Worm (Caenorhabditis elegans) whole organism, L2 larva: ENCODE data around the gene dnsn-1.
A peak's percentile ranks its signal among the peaks of the same experiment; 100 is the strongest.

Source experiments
- C34F6.9 ChIP-seq: fragments of 150-350 bp; optimal IDR thresholded peaks from 2 replicates; lab custom pipeline; 2014; ENCODE audit warnings: missing biosample characterization, missing genetic modification characterization
- F13H6.1 ChIP-seq: sonication (generic microtip); optimal IDR thresholded peaks from 2 replicates; lab custom pipeline; 2016; ENCODE audit warnings: missing genetic modification characterization, missing compliant biosample characterization
- R02D3.7 ChIP-seq: fragments of 150-350 bp; optimal IDR thresholded peaks from 2 replicates; lab custom pipeline; 2014; ENCODE audit warnings: missing biosample characterization, missing genetic modification characterization
- Y55F3AM.14 ChIP-seq: fragments of 200-800 bp; sonication (Bioruptor generic); optimal IDR thresholded peaks from 2 replicates; lab custom pipeline; 2018; ENCODE audit warnings: mild to moderate bottlenecking, missing genetic modification characterization, missing compliant biosample characterization
- ZK546.5 ChIP-seq: sonication (generic microtip); optimal IDR thresholded peaks from 2 replicates; lab custom pipeline; 2017; ENCODE audit warnings: missing biosample characterization, missing genetic modification characterization
- aly-2 ChIP-seq: fragments of 150-350 bp; optimal IDR thresholded peaks from 2 replicates; lab custom pipeline; 2014; ENCODE audit warnings: missing biosample characterization, missing genetic modification characterization
- blmp-1 ChIP-seq: sonication (generic microtip); optimal IDR thresholded peaks from 2 replicates; lab custom pipeline; 2017; ENCODE audit warnings: missing genetic modification characterization, mild to moderate bottlenecking, missing compliant biosample characterization, antibody characterized with exemption, moderate library complexity; ENCODE audit not compliant: insufficient read depth
- ceh-16 ChIP-seq: fragments of 150-350 bp; optimal IDR thresholded peaks from 2 replicates; lab custom pipeline; 2014; ENCODE audit warnings: missing biosample characterization, missing genetic modification characterization
- ceh-82 ChIP-seq: fragments of 150-350 bp; optimal IDR thresholded peaks from 2 replicates; lab custom pipeline; 2014; ENCODE audit warnings: missing biosample characterization, missing genetic modification characterization
- crh-2 ChIP-seq: sonication (generic microtip); optimal IDR thresholded peaks from 2 replicates; lab custom pipeline; 2017; ENCODE audit warnings: missing biosample characterization, missing genetic modification characterization
- dmd-4 ChIP-seq: sonication (generic microtip); optimal IDR thresholded peaks from 2 replicates; lab custom pipeline; 2017; ENCODE audit warnings: missing biosample characterization, missing genetic modification characterization
- egl-27 ChIP-seq: sonication (generic microtip); optimal IDR thresholded peaks from 3 replicates; lab custom pipeline; 2017; ENCODE audit warnings: missing biosample characterization, missing genetic modification reagents, missing genetic modification characterization
- elt-1 ChIP-seq: fragments of 150-350 bp; optimal IDR thresholded peaks from 2 replicates; lab custom pipeline; 2014; ENCODE audit warnings: missing biosample characterization, missing genetic modification characterization
- elt-3 ChIP-seq: sonication (generic microtip); optimal IDR thresholded peaks from 2 replicates; lab custom pipeline; 2017; ENCODE audit warnings: missing biosample characterization, missing genetic modification characterization
- fos-1 ChIP-seq: fragments of 150-350 bp; optimal IDR thresholded peaks from 2 replicates; lab custom pipeline; 2014; ENCODE audit warnings: missing biosample characterization, missing genetic modification characterization
- gmeb-1 ChIP-seq: fragments of 150-350 bp; optimal IDR thresholded peaks from 2 replicates; lab custom pipeline; 2014; ENCODE audit warnings: missing biosample characterization, missing genetic modification characterization
- lin-11 ChIP-seq: fragments of 150-350 bp; sonication (generic microtip); optimal IDR thresholded peaks from 2 replicates; lab custom pipeline; 2014; ENCODE audit warnings: missing biosample characterization, missing genetic modification characterization, inconsistent platforms, mixed read lengths
- lin-13 ChIP-seq: fragments of 150-350 bp; optimal IDR thresholded peaks from 2 replicates; lab custom pipeline; 2014; ENCODE audit warnings: missing biosample characterization, missing genetic modification reagents, missing genetic modification characterization
- lin-39 ChIP-seq: fragments of 150-350 bp; optimal IDR thresholded peaks from 2 replicates; lab custom pipeline; 2014; ENCODE audit warnings: missing biosample characterization, missing genetic modification reagents, missing genetic modification characterization
- lsy-2 ChIP-seq, 2 experiments: fragments of 150-350 bp in 1 of 2; sonication (generic microtip) in 1 of 2; optimal IDR thresholded peaks; 2 replicates each; lab custom pipeline; 2014 to 2017; ENCODE audit warnings: missing biosample characterization in 2 of 2, missing genetic modification characterization in 2 of 2
- mab-5 ChIP-seq: fragments of 150-350 bp; optimal IDR thresholded peaks from 2 replicates; lab custom pipeline; 2014; ENCODE audit warnings: missing biosample characterization, missing genetic modification characterization
- mbf-1 ChIP-seq: sonication (generic microtip); optimal IDR thresholded peaks from 2 replicates; lab custom pipeline; 2017; ENCODE audit warnings: missing biosample characterization, missing genetic modification characterization
- mdl-1 ChIP-seq, 2 experiments: fragments of 150-350 bp in 1 of 2; sonication (generic microtip) in 1 of 2; optimal IDR thresholded peaks; 2 replicates each; lab custom pipeline; 2017; ENCODE audit warnings: missing biosample characterization in 2 of 2, missing genetic modification characterization in 2 of 2
- nhr-10 ChIP-seq: sonication (generic microtip); optimal IDR thresholded peaks from 2 replicates; lab custom pipeline; 2017; ENCODE audit warnings: missing biosample characterization, missing genetic modification characterization
- nhr-11 ChIP-seq: fragments of 150-350 bp; optimal IDR thresholded peaks from 2 replicates; lab custom pipeline; 2014; ENCODE audit warnings: missing biosample characterization, missing genetic modification characterization
- nhr-129 ChIP-seq: fragments of 150-350 bp; optimal IDR thresholded peaks from 2 replicates; lab custom pipeline; 2014; ENCODE audit warnings: missing biosample characterization, missing genetic modification characterization
- nhr-21 ChIP-seq: fragments of 150-350 bp; optimal IDR thresholded peaks from 2 replicates; lab custom pipeline; 2014; ENCODE audit warnings: missing biosample characterization, missing genetic modification characterization
- nhr-23 ChIP-seq: fragments of 150-350 bp; optimal IDR thresholded peaks from 2 replicates; lab custom pipeline; 2014; ENCODE audit warnings: missing biosample characterization, missing genetic modification reagents, missing genetic modification characterization
- nhr-237 ChIP-seq: fragments of 150-350 bp; optimal IDR thresholded peaks from 2 replicates; lab custom pipeline; 2014; ENCODE audit warnings: missing biosample characterization, missing genetic modification characterization
- nhr-25 ChIP-seq: fragments of 150-350 bp; sonication (generic microtip); optimal IDR thresholded peaks from 3 replicates; lab custom pipeline; 2014; ENCODE audit warnings: missing biosample characterization, missing genetic modification characterization
- nhr-6 ChIP-seq: fragments of 150-350 bp; optimal IDR thresholded peaks from 2 replicates; lab custom pipeline; 2014; ENCODE audit warnings: missing biosample characterization, missing genetic modification characterization
- nhr-77 ChIP-seq: fragments of 150-350 bp; optimal IDR thresholded peaks from 2 replicates; lab custom pipeline; 2014; ENCODE audit warnings: missing biosample characterization, missing genetic modification characterization
- peb-1 ChIP-seq: fragments of 150-350 bp; optimal IDR thresholded peaks from 2 replicates; lab custom pipeline; 2014; ENCODE audit warnings: missing biosample characterization, missing genetic modification characterization
- sem-4 ChIP-seq: fragments of 150-350 bp; optimal IDR thresholded peaks from 2 replicates; lab custom pipeline; 2014; ENCODE audit warnings: missing biosample characterization, missing genetic modification reagents, missing genetic modification characterization
- sma-3 ChIP-seq: sonication (generic microtip); optimal IDR thresholded peaks from 2 replicates; lab custom pipeline; 2016; ENCODE audit warnings: missing genetic modification reagents, missing genetic modification characterization, missing compliant biosample characterization
- sma-9 ChIP-seq, 2 experiments: fragments of 150-350 bp in 1 of 2; sonication (generic microtip) in 1 of 2; optimal IDR thresholded peaks; 2 replicates each; lab custom pipeline; 2014 to 2016; ENCODE audit warnings: missing genetic modification characterization in 2 of 2, mild to moderate bottlenecking in 1 of 2, missing biosample characterization in 1 of 2, missing compliant biosample characterization in 1 of 2, missing genetic modification reagents in 1 of 2, moderate library complexity in 1 of 2
- snpc-4 ChIP-seq: fragments of 150-350 bp; optimal IDR thresholded peaks from 2 replicates; lab custom pipeline; 2014; ENCODE audit warnings: missing biosample characterization, missing genetic modification characterization
- unc-39 ChIP-seq: fragments of 150-350 bp; optimal IDR thresholded peaks from 2 replicates; lab custom pipeline; 2014; ENCODE audit warnings: missing biosample characterization, missing genetic modification characterization
- unc-55 ChIP-seq: fragments of 150-350 bp; sonication (generic microtip); optimal IDR thresholded peaks from 3 replicates; lab custom pipeline; 2014; ENCODE audit warnings: missing biosample characterization, missing genetic modification reagents, missing genetic modification characterization
- unc-62 ChIP-seq: fragments of 150-350 bp; optimal IDR thresholded peaks from 2 replicates; lab custom pipeline; 2014; ENCODE audit warnings: missing biosample characterization, missing genetic modification reagents, missing genetic modification characterization
- zag-1 ChIP-seq: fragments of 150-350 bp; optimal IDR thresholded peaks from 2 replicates; lab custom pipeline; 2014; ENCODE audit warnings: missing biosample characterization, missing genetic modification characterization
- ztf-11 ChIP-seq: sonication (generic microtip); optimal IDR thresholded peaks from 2 replicates; lab custom pipeline; 2017; ENCODE audit warnings: missing biosample characterization, missing genetic modification characterization
- ztf-4 ChIP-seq: fragments of 150-350 bp; optimal IDR thresholded peaks from 2 replicates; lab custom pipeline; 2014; ENCODE audit warnings: missing biosample characterization, missing genetic modification characterization

The dnsn-1 gene

ce11 chrII:410832-411231 is at the start of gene dnsn-1, which contains the start of gene C24H12.4:
TSS of gene dnsn-1 (minus strand) at chrII:410932.
TSS of gene C24H12.4 (plus strand) at chrII:411222.
- TF ChIP-seq ztf-4 (tag; lab: Kevin White, UChicago) (peak; percentile 82), peb-1 (tag; lab: Kevin White, UChicago) (no peak), blmp-1 (tag; lab: Kevin White, UChicago) (peak; percentile 12), fos-1 (tag; lab: Kevin White, UChicago) (peak; percentile 68), nhr-23 (tag; lab: Kevin White, UChicago) (no peak), ztf-11 (no peak), unc-55 (GFP tag; lab: Kevin White, UChicago) (peak; percentile 98), Y55F3AM.14 (no peak), nhr-6 (tag; lab: Kevin White, UChicago) (peak; percentile 88), nhr-237 (peak; percentile 59), unc-39 (tag; lab: Kevin White, UChicago) (no peak), aly-2 (tag; lab: Kevin White, UChicago) (no peak), elt-1 (tag; lab: Kevin White, UChicago) (no peak), snpc-4 (tag; lab: Kevin White, UChicago) (peak; percentile 70), ceh-82 (tag; lab: Kevin White, UChicago) (peak; percentile 53), unc-62 (no peak), egl-27 (tag; lab: Kevin White, UChicago) (peak; percentile 86), nhr-10 (tag; lab: Kevin White, UChicago) (peak; percentile 78), ceh-16 (tag; lab: Kevin White, UChicago) (peak; percentile 66), lin-39 (tag; lab: Kevin White, UChicago) (no peak), nhr-25 (peak; percentile 93), elt-3 (tag; lab: Kevin White, UChicago) (no peak), C34F6.9 (tag; lab: Kevin White, UChicago) (peak; percentile 94), zag-1 (peak; percentile 46), nhr-21 (tag; lab: Kevin White, UChicago) (peak; percentile 95), sem-4 (peak; percentile 90), lsy-2 (tag; optimal IDR thresholded peaks at IDR 0.05; lab: Kevin White, UChicago) (peak; percentile 91 to 96), nhr-77 (tag; lab: Kevin White, UChicago) (no peak), sma-9 (GFP tag; optimal IDR thresholded peaks at IDR 0.05; lab: Kevin White, UChicago) (peak; percentile 95), sma-9 (tag; optimal IDR thresholded peaks at IDR 0.05; lab: Kevin White, UChicago) (no peak), nhr-11 (tag; lab: Kevin White, UChicago) (no peak), nhr-129 (peak; percentile 64), dmd-4 (peak; percentile 64), sma-3 (GFP tag; lab: Kevin White, UChicago) (peak; percentile 96), lin-11 (tag; lab: Kevin White, UChicago) (peak; percentile 96), R02D3.7 (peak; percentile 61), crh-2 (tag; lab: Kevin White, UChicago) (peak; percentile 97), F13H6.1 (tag; lab: Kevin White, UChicago) (peak; percentile 92), mdl-1 (tag; optimal IDR thresholded peaks at IDR 0.05; lab: Kevin White, UChicago) (peak in 1 of 2 experiments; percentile 47), gmeb-1 (tag; lab: Kevin White, UChicago) (peak; percentile 98), mbf-1 (tag; lab: Kevin White, UChicago) (no peak), lin-13 (GFP tag; lab: Kevin White, UChicago) (peak; percentile 95), mab-5 (peak; percentile 88), ZK546.5 (peak; percentile 55)

DNA sequence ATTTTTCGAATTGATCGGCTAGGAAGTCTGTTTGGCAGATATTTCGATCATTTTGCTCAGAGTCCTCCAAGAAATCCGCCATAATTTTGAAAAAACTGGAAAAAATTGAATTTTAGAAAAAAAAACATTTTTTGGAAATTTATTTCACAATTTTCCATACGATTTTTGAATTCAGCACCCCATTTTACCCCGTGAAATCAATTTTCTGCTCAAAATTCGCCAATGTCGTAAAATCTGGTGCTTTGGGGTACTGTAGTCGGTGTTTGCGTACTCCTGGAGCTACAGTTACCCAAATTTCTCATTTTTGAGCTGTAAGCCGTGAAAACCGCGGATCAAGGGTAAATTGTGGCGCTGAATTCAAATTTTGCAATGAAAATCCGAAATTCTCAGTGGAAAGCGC is 47.1 kb upstream of the dnsn-1 start, which contains the start of gene gvd-1:
TSS of gene gvd-1 (minus strand) at position 101 of the 400 bp plus-strand sequence.
- no peak for TF ChIP-seq sma-9 (GFP tag; optimal IDR thresholded peaks at IDR 0.05; lab: Kevin White, UChicago)
- TF ChIP-seq sma-9 (tag; optimal IDR thresholded peaks at IDR 0.05; lab: Kevin White, UChicago) = no peak
- TF ChIP-seq gmeb-1 (tag; lab: Kevin White, UChicago) = no peak
- TF ChIP-seq ceh-82 (tag; lab: Kevin White, UChicago) = no peak
- no peak for TF ChIP-seq R02D3.7
- no peak for TF ChIP-seq nhr-25
- no peak for TF ChIP-seq elt-3 (tag; lab: Kevin White, UChicago)
- no peak for TF ChIP-seq crh-2 (tag; lab: Kevin White, UChicago)
- no peak for TF ChIP-seq nhr-6 (tag; lab: Kevin White, UChicago)
- TF ChIP-seq zag-1 = no peak
- TF ChIP-seq nhr-23 (tag; lab: Kevin White, UChicago) = no peak
- TF ChIP-seq lin-11 (tag; lab: Kevin White, UChicago) = no peak
